ENCODE assay signal across 1 fruit fly cellular context in genomic region chrX:3831761-3832160, dm6.
TF ChIP-seq lines count a peak whose summit lies in the region.

No protein-coding gene starts in this region.

TF ChIP-seq in whole organism, prepupa, 60 proteins besides CTCF, POLR2A, EP300 and RAD21 (continued from another document):
- TF ChIP-seq Lpt (GFP tag; optimal IDR thresholded peaks at IDR 0.05; lab: Kevin White, UChicago) (peak; percentile 31), Ets21C (GFP tag; optimal IDR thresholded peaks at IDR 0.05; lab: Kevin White, UChicago) (peak; percentile 9), CG3919 (GFP tag; optimal IDR thresholded peaks at IDR 0.05; lab: Kevin White, UChicago) (peak; percentile 45), CG6808 (GFP tag; optimal IDR thresholded peaks at IDR 0.05; lab: Kevin White, UChicago) (no peak), CG7368 (GFP tag; optimal IDR thresholded peaks at IDR 0.05; lab: Kevin White, UChicago) (no peak), CG6792 (GFP tag; optimal IDR thresholded peaks at IDR 0.05; lab: Kevin White, UChicago) (peak; percentile 19), cyc (GFP tag; optimal IDR thresholded peaks at IDR 0.05; lab: Kevin White, UChicago) (peak; percentile 18), fd59A (GFP tag; optimal IDR thresholded peaks at IDR 0.05; lab: Kevin White, UChicago) (no peak), Smox (GFP tag; optimal IDR thresholded peaks at IDR 0.05; lab: Kevin White, UChicago) (peak; percentile 33), CG6163 (GFP tag; IDR thresholded peaks at IDR 0.05; lab: Robert Waterston, UW) (0 out of 3 replicates have a peak, but pooled peaks have one; percentile 24), CG10631 (GFP tag; optimal IDR thresholded peaks at IDR 0.05; lab: Kevin White, UChicago) (peak; percentile 27), CG9139 (GFP tag; optimal IDR thresholded peaks at IDR 0.05; lab: Kevin White, UChicago) (no peak), Sox15 (GFP tag; optimal IDR thresholded peaks at IDR 0.05; lab: Kevin White, UChicago) (no peak), Gug (GFP tag; IDR thresholded peaks at IDR 0.05; lab: Robert Waterston, UW) (peak; percentile 45; the same call in 1 of the 2 replicates), CG34406 (GFP tag; optimal IDR thresholded peaks at IDR 0.05; lab: Kevin White, UChicago) (no peak), dac (GFP tag; optimal IDR thresholded peaks at IDR 0.05; lab: Kevin White, UChicago) (no peak), achi (GFP tag; optimal IDR thresholded peaks at IDR 0.05; lab: Kevin White, UChicago) (peak; percentile 36), Hr38 (GFP tag; optimal IDR thresholded peaks at IDR 0.05; lab: Kevin White, UChicago) (no peak), acj6 (GFP tag; optimal IDR thresholded peaks at IDR 0.05; lab: Kevin White, UChicago) (no peak), eg (GFP tag; IDR thresholded peaks at IDR 0.05; lab: Robert Waterston, UW) (peak; percentile 51; the same call in 2 of the 3 replicates), Eip78C (GFP tag; lab: Kevin White, UChicago) (peak; percentile 81), CG10669 (GFP tag; optimal IDR thresholded peaks at IDR 0.05; lab: Kevin White, UChicago) (no peak), dsx (GFP tag; optimal IDR thresholded peaks at IDR 0.05; lab: Kevin White, UChicago; ENCODE audit: poor library complexity, severe bottlenecking) (no peak), CG31627 (GFP tag; optimal IDR thresholded peaks at IDR 0.05; lab: Kevin White, UChicago) (peak; percentile 26), Ets96B (tag; optimal IDR thresholded peaks at IDR 0.05; lab: Kevin White, UChicago) (no peak), lz (GFP tag; optimal IDR thresholded peaks at IDR 0.05; lab: Kevin White, UChicago) (peak; percentile 8), pdm3 (GFP tag; optimal IDR thresholded peaks at IDR 0.05; lab: Kevin White, UChicago) (peak; percentile 48), CG16779 (tag; optimal IDR thresholded peaks at IDR 0.05; lab: Kevin White, UChicago) (no peak), Hr39 (GFP tag; optimal IDR thresholded peaks at IDR 0.05; lab: Kevin White, UChicago) (peak; percentile 33), Blimp-1 (GFP tag; optimal IDR thresholded peaks at IDR 0.05; lab: Kevin White, UChicago) (no peak)
TF ChIP-seq in whole organism, prepupa: peak in this region for 31.
